Worm (Caenorhabditis elegans) whole organism, young adult: ENCODE data around the gene pals-21.

Source experiments
- ama-1 ChIP-seq, 3 experiments: fragments of 150-350 bp in 1 of 3; sonication (generic microtip) in 2 of 3; optimal IDR thresholded peaks; 2 replicates each; lab custom pipeline; 2014 to 2018; ENCODE audit warnings: missing biosample characterization in 2 of 3, missing genetic modification characterization in 2 of 3, missing genetic modification reagents in 2 of 3
- efl-1 ChIP-seq: fragments of 150-350 bp; optimal IDR thresholded peaks from 2 replicates; lab custom pipeline; 2014; ENCODE audit warnings: missing biosample characterization, missing genetic modification reagents, missing genetic modification characterization
- egl-18 ChIP-seq: fragments of 200-800 bp; sonication (Bioruptor generic); IDR thresholded peaks from 2 replicates; pipeline ENCODE4 v1.3.6; 2022; ENCODE audit warnings: missing genetic modification reagents, missing genetic modification characterization, missing compliant biosample characterization
- egrh-3 ChIP-seq: fragments of 200-800 bp; sonication (Bioruptor generic); IDR thresholded peaks from 2 replicates; pipeline ENCODE4 v1.3.6; 2022; ENCODE audit warnings: missing genetic modification reagents, missing genetic modification characterization, missing compliant biosample characterization
- fkh-3 ChIP-seq: sonication (generic microtip); optimal IDR thresholded peaks from 2 replicates; lab custom pipeline; 2016; ENCODE audit warnings: mild to moderate bottlenecking, missing genetic modification characterization, missing compliant biosample characterization
- lsy-27 ChIP-seq: sonication (generic microtip); optimal IDR thresholded peaks from 2 replicates; lab custom pipeline; 2017; ENCODE audit warnings: missing genetic modification characterization, mild to moderate bottlenecking, missing compliant biosample characterization, antibody characterized with exemption, missing genotype, borderline replicate concordance; ENCODE audit not compliant: insufficient read depth
- nhr-80 ChIP-seq: sonication (generic microtip); optimal IDR thresholded peaks from 2 replicates; lab custom pipeline; 2016; ENCODE audit warnings: missing genetic modification characterization, missing compliant biosample characterization
- snpc-4 ChIP-seq, 5 experiments: fragments of 150-350 bp in 1 of 5; sonication (generic microtip) in 4 of 5; optimal IDR thresholded peaks; 2 replicates each; lab custom pipeline; 2014 to 2018; ENCODE audit warnings: missing genetic modification characterization in 5 of 5, missing biosample characterization in 3 of 5, antibody characterized with exemption in 2 of 5, mild to moderate bottlenecking in 2 of 5, missing compliant biosample characterization in 2 of 5, missing genotype in 2 of 5, moderate library complexity in 2 of 5, missing genetic modification reagents in 1 of 5

ce11 chrIII:1347003-1347402 is 33.4 kb downstream of the pals-21 start:
- TF ChIP-seq snpc-4 (GFP tag; optimal IDR thresholded peaks at IDR 0.05; lab: Kevin White, UChicago) (no peak), snpc-4 (tag; optimal IDR thresholded peaks at IDR 0.05; lab: Kevin White, UChicago) (no peak), egrh-3 (GFP tag; lab: Robert Waterston, UW) (no peak), ama-1 (optimal IDR thresholded peaks at IDR 0.05; lab: Kevin White, UChicago) (no peak), ama-1 (GFP tag; optimal IDR thresholded peaks at IDR 0.05; lab: Kevin White, UChicago) (no peak), lsy-27 (no peak), fkh-3 (tag; lab: Kevin White, UChicago) (no peak), egl-18 (GFP tag; lab: Robert Waterston, UW) (no peak), efl-1 (GFP tag; lab: Kevin White, UChicago) (no peak), nhr-80 (tag; lab: Kevin White, UChicago) (no peak)
